Worm (Caenorhabditis elegans) whole organism, late embryonic: ENCODE results near the gene C35D10.7.

Source experiments
- fkh-6 ChIP-seq: sonication (generic microtip); optimal IDR thresholded peaks from 2 replicates; lab custom pipeline; 2016; ENCODE audit warnings: missing genetic modification characterization, missing compliant biosample characterization
- lin-11 ChIP-seq: fragments of 200-800 bp; sonication (Bioruptor generic); optimal IDR thresholded peaks from 2 replicates; lab custom pipeline; 2018; ENCODE audit warnings: mild to moderate bottlenecking, missing genetic modification characterization, missing compliant biosample characterization
- mec-3 ChIP-seq: sonication (generic microtip); optimal IDR thresholded peaks from 2 replicates; lab custom pipeline; 2016; ENCODE audit warnings: borderline replicate concordance, missing genetic modification characterization, missing compliant biosample characterization
- nfya-1 ChIP-seq: sonication (generic microtip); optimal IDR thresholded peaks from 2 replicates; lab custom pipeline; 2017; ENCODE audit warnings: missing genetic modification characterization, mild to moderate bottlenecking, missing compliant biosample characterization, antibody characterized with exemption, moderate library complexity
- pax-1 ChIP-seq: fragments of 150-350 bp; optimal IDR thresholded peaks from 2 replicates; lab custom pipeline; 2014; ENCODE audit warnings: missing biosample characterization, missing genetic modification characterization
- pqm-1 ChIP-seq: sonication (generic microtip); optimal IDR thresholded peaks from 2 replicates; lab custom pipeline; 2016; ENCODE audit warnings: missing genetic modification characterization, missing compliant biosample characterization
- sox-4 ChIP-seq: sonication (generic microtip); optimal IDR thresholded peaks from 2 replicates; lab custom pipeline; 2017; ENCODE audit warnings: mild to moderate bottlenecking, missing genetic modification characterization, inconsistent platforms, missing compliant biosample characterization

DNA sequence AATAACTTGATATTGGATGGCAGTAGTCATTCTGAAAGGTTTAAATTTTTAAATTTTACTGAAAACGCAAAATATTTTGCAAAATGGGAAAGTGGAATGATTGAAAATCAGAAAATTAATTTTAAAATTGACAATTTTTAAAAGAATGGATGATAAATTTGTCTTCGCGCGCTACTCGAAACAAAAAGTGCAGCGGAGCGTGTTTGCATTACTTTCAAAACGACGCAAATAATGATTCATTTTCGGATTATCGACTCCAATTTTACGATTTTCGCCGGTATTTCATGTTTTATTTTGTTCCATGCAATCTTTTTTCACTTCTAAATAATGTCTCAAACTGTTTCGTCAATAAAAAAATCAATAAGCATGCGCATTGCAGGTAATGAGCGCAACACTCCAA lies 22.3 kb downstream of the C35D10.7 start, which contains the start of the genes tost-1 and arx-6:
- TF ChIP-seq lin-11 (tag; lab: Kevin White, UChicago) (no peak), mec-3 (tag; lab: Kevin White, UChicago) (no peak), pqm-1 (tag; lab: Kevin White, UChicago) (no peak), pax-1 (no peak), nfya-1 (tag; lab: Kevin White, UChicago) (no peak), fkh-6 (no peak), sox-4 (tag; lab: Kevin White, UChicago) (no peak)
